Worm (Caenorhabditis elegans): ENCODE results near the gene C47E8.9.

- TF ChIP-seq mdl-1 (tag; optimal IDR thresholded peaks at IDR 0.05): peak in 1 of 2 experiments; percentile 48
- TF ChIP-seq nhr-41 (GFP tag; IDR thresholded peaks at IDR 0.05): peak; percentile 65; the same call in 1 of the 2 replicates
- TF ChIP-seq Y48G9A.11 (GFP tag; IDR thresholded peaks at IDR 0.05): peak; percentile 92
- peak; percentile 56 to 99 for TF ChIP-seq unc-62 (GFP tag; optimal IDR thresholded peaks at IDR 0.05 in 1 of 2)
- no peak for TF ChIP-seq unc-62 (tag; optimal IDR thresholded peaks at IDR 0.05)
- TF ChIP-seq ceh-62 (tag; optimal IDR thresholded peaks at IDR 0.05): no peak
- no peak for TF ChIP-seq nhr-237 (tag; optimal IDR thresholded peaks at IDR 0.05)
- peak; percentile 97 for TF ChIP-seq zfp-3 (GFP tag; conservative IDR thresholded peaks at IDR 0.05)
- peak; percentile 98 for TF ChIP-seq mep-1 (tag; optimal IDR thresholded peaks at IDR 0.05)
Measured at ce11 chrV:14685435-14686058, 22.4 kb downstream of the C47E8.9 start, which contains the start of gene C47E8.4.

Measured in whole organism, L4 larva.